Worm (Caenorhabditis elegans) whole organism, mixed stage, embryonic: Measurements from ENCODE around the gene nspg-14.

Experiments used
- lsy-2 ChIP-seq: fragments of 150-350 bp; optimal IDR thresholded peaks from 2 replicates; lab custom pipeline; 2014; ENCODE audit warnings: missing biosample characterization, missing genetic modification characterization
- mab-5 ChIP-seq: fragments of 150-350 bp; optimal IDR thresholded peaks from 2 replicates; lab custom pipeline; 2014; ENCODE audit warnings: missing biosample characterization, missing genetic modification characterization
- nhr-12 ChIP-seq: fragments of 150-350 bp; optimal IDR thresholded peaks from 2 replicates; lab custom pipeline; 2014; ENCODE audit warnings: missing biosample characterization, missing genetic modification characterization

ce11 chrX:5238246-5238645 lies 14.6 kb upstream of the nspg-14 start:
- TF ChIP-seq nhr-12: no peak
- TF ChIP-seq lsy-2 (tag; lab: Kevin White, UChicago): no peak
- TF ChIP-seq mab-5 (tag; lab: Kevin White, UChicago): no peak
